Worm (Caenorhabditis elegans): ENCODE data around the gene srw-1.
A peak's percentile ranks its signal among the peaks of the same experiment; 100 is the strongest.

srw-1 gene

DNA sequence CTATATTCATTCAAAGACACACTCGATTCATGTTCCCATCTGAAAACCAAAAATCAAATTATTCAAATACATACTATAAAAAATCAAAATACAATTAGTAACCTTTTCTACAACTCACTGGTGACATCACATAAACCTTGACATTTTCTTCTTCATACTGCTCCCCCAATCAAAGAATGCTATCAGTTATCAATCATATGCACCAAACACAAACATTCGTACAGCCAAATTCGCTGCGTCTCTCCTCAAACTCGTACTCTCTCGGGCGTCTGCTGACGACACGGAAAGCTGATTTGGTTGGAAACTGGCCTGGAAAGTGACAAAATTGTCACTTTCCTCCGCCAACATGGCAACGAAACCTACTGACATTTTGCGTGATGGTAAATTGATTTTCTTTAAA is 5.7 kb upstream of the srw-1 start, which contains the start of gene plc-2 (continued):
- no peak for TF ChIP-seq ceh-28 (tag; optimal IDR thresholded peaks at IDR 0.05)
- TF ChIP-seq arid-1 (GFP tag; conservative IDR thresholded peaks at IDR 0.05) = no peak
- no peak for TF ChIP-seq spr-1 (tag; optimal IDR thresholded peaks at IDR 0.05)
- TF ChIP-seq sdz-12 (GFP tag; optimal IDR thresholded peaks at IDR 0.05) = no peak
- TF ChIP-seq nhr-6 (tag; optimal IDR thresholded peaks at IDR 0.05) = peak; percentile 81
- no peak for TF ChIP-seq daf-8 (GFP tag; IDR thresholded peaks at IDR 0.05)
- TF ChIP-seq nhr-25 (tag; optimal IDR thresholded peaks at IDR 0.05; ENCODE audit: borderline replicate concordance, insufficient read depth) = no peak
- no peak for TF ChIP-seq vab-7 (GFP tag; IDR thresholded peaks at IDR 0.05)
- TF ChIP-seq lim-7 (GFP tag; IDR thresholded peaks at IDR 0.05) = no peak
- no peak for TF ChIP-seq ZK337.2 (GFP tag; IDR thresholded peaks at IDR 0.05)
- no peak for TF ChIP-seq Y48G9A.11 (GFP tag; IDR thresholded peaks at IDR 0.05)
- TF ChIP-seq aly-2 (tag; optimal IDR thresholded peaks at IDR 0.05) = no peak
- no peak for TF ChIP-seq zag-1 (tag; optimal IDR thresholded peaks at IDR 0.05)
- no peak for TF ChIP-seq nhr-11 (tag; optimal IDR thresholded peaks at IDR 0.05)
- no peak for TF ChIP-seq ztf-7 (tag; optimal IDR thresholded peaks at IDR 0.05)
- TF ChIP-seq lir-3 (tag; optimal IDR thresholded peaks at IDR 0.05) = no peak
- peak; percentile 24 for TF ChIP-seq mxl-3 (GFP tag; optimal IDR thresholded peaks at IDR 0.05)
- TF ChIP-seq zip-11 (GFP tag; IDR thresholded peaks at IDR 0.05) = no peak
- no peak for TF ChIP-seq Y75B8A.6 (GFP tag; IDR thresholded peaks at IDR 0.05)
- TF ChIP-seq pha-4 (GFP tag; IDR thresholded peaks at IDR 0.05) = no peak
- peak; percentile 32 for TF ChIP-seq pha-4 (tag; optimal IDR thresholded peaks at IDR 0.05)
- TF ChIP-seq daf-12 (tag; optimal IDR thresholded peaks at IDR 0.05) = no peak
- TF ChIP-seq ctbp-1 (GFP tag; IDR thresholded peaks at IDR 0.05) = no peak
- TF ChIP-seq T26A8.4 (GFP tag; IDR thresholded peaks at IDR 0.05) = no peak
- no peak for TF ChIP-seq ceh-44 (GFP tag; IDR thresholded peaks at IDR 0.05)
- no peak for TF ChIP-seq set-16 (GFP tag; IDR thresholded peaks at IDR 0.05)
- TF ChIP-seq mdl-1 (tag; optimal IDR thresholded peaks at IDR 0.05) = no peak
- no peak for TF ChIP-seq F49E8.2 (tag; optimal IDR thresholded peaks at IDR 0.05; ENCODE audit: borderline replicate concordance)
- no peak for TF ChIP-seq tra-1 (GFP tag; IDR thresholded peaks at IDR 0.05)
- no peak for TF ChIP-seq nhr-237 (tag; optimal IDR thresholded peaks at IDR 0.05)
- no peak for TF ChIP-seq ama-1 (optimal IDR thresholded peaks at IDR 0.05)
- peak in 1 of 2 experiments; percentile 13 for TF ChIP-seq unc-62 (GFP tag; optimal IDR thresholded peaks at IDR 0.05 in 1 of 2)
- no peak for TF ChIP-seq unc-62 (tag; optimal IDR thresholded peaks at IDR 0.05)
- TF ChIP-seq ZK546.5 (tag; optimal IDR thresholded peaks at IDR 0.05) = no peak
- no peak for TF ChIP-seq skn-1 (tag; optimal IDR thresholded peaks at IDR 0.05)
- no peak for TF ChIP-seq ces-1 (GFP tag; optimal IDR thresholded peaks at IDR 0.05)
- no peak for TF ChIP-seq zip-2 (tag; optimal IDR thresholded peaks at IDR 0.05)
- peak; percentile 35; the same call in 1 of the 2 replicates for TF ChIP-seq lin-38 (GFP tag; IDR thresholded peaks at IDR 0.05)
- no peak for TF ChIP-seq mdt-29 (GFP tag; IDR thresholded peaks at IDR 0.05)
- no peak for TF ChIP-seq snpc-4 (tag; optimal IDR thresholded peaks at IDR 0.05)
- no peak for TF ChIP-seq nhr-42 (GFP tag; IDR thresholded peaks at IDR 0.05)
- TF ChIP-seq T20F7.1 (GFP tag; optimal IDR thresholded peaks at IDR 0.05) = no peak
- TF ChIP-seq F26F4.8 (GFP tag; conservative IDR thresholded peaks at IDR 0.05) = no peak
- no peak for TF ChIP-seq attf-4 (tag; optimal IDR thresholded peaks at IDR 0.05)
- no peak for TF ChIP-seq zfp-2 (tag; optimal IDR thresholded peaks at IDR 0.05)
- TF ChIP-seq aha-1 (tag) = no peak
- no peak for TF ChIP-seq nhr-76 (tag; optimal IDR thresholded peaks at IDR 0.05)
- no peak for TF ChIP-seq saeg-2 (GFP tag; IDR thresholded peaks at IDR 0.05)
- TF ChIP-seq nhr-28 (tag; optimal IDR thresholded peaks at IDR 0.05) = peak; percentile 82
- no peak for TF ChIP-seq jun-1 (tag; optimal IDR thresholded peaks at IDR 0.05)
- no peak for TF ChIP-seq lin-1 (GFP tag; IDR thresholded peaks at IDR 0.05)
- no peak for TF ChIP-seq fkh-10 (GFP tag; optimal IDR thresholded peaks at IDR 0.05)
- no peak for TF ChIP-seq rbr-2 (tag; optimal IDR thresholded peaks at IDR 0.05)
- TF ChIP-seq F10B5.3 (tag; optimal IDR thresholded peaks at IDR 0.05) = no peak

Measured in whole organism, L4 larva.